Fruit fly (Drosophila melanogaster) whole organism, embryonic: ENCODE measurements around the gene Mec2.

Experiments used
- Adf1 ChIP-seq: fragments of 200-800 bp; sonication (Bioruptor generic); IDR thresholded peaks from 2 replicates; pipeline ENCODE4 v1.3.6; 2022; ENCODE audit warnings: missing biosample characterization, missing genetic modification characterization
- Antp ChIP-seq: fragments of 200-800 bp; sonication (Bioruptor generic); optimal IDR thresholded peaks from 3 replicates; lab custom pipeline; 2016; ENCODE audit warnings: missing biosample characterization, missing genetic modification characterization
- Atf6 ChIP-seq: fragments of 200-800 bp; sonication (Bioruptor generic); IDR thresholded peaks from 2 replicates; pipeline ENCODE4 v1.3.6; 2022; ENCODE audit warnings: missing biosample characterization, missing genetic modification characterization
- C15 ChIP-seq: fragments of 200-800 bp; sonication (Bioruptor generic); IDR thresholded peaks from 3 replicates; pipeline ENCODE4 v1.3.6; 2022; ENCODE audit warnings: missing biosample characterization, missing genetic modification characterization
- CG10431 ChIP-seq: fragments of 200-800 bp; sonication (Bioruptor generic); optimal IDR thresholded peaks from 3 replicates; lab custom pipeline; 2018; ENCODE audit warnings: missing biosample characterization, mild to moderate bottlenecking, missing genetic modification characterization
- CG10462 ChIP-seq: fragments of 200-800 bp; sonication (Bioruptor generic); optimal IDR thresholded peaks from 2 replicates; lab custom pipeline; 2016; ENCODE audit warnings: missing biosample characterization, missing genetic modification characterization
- CG12391 ChIP-seq: fragments of 200-800 bp; sonication (Bioruptor generic); optimal IDR thresholded peaks from 3 replicates; lab custom pipeline; 2018; ENCODE audit warnings: missing biosample characterization, mild to moderate bottlenecking, missing genetic modification characterization, moderate library complexity
- CG14441 ChIP-seq: fragments of 200-800 bp; sonication (Bioruptor generic); IDR thresholded peaks from 2 replicates; pipeline ENCODE4 v1.3.6; 2022; ENCODE audit warnings: missing biosample characterization, missing genetic modification characterization
- CG15073 ChIP-seq: fragments of 200-800 bp; sonication (Bioruptor generic); optimal IDR thresholded peaks from 2 replicates; lab custom pipeline; 2016; ENCODE audit warnings: missing biosample characterization, missing genetic modification characterization
- CG15696 ChIP-seq: fragments of 200-800 bp; sonication (Bioruptor generic); optimal IDR thresholded peaks from 2 replicates; lab custom pipeline; 2019; ENCODE audit warnings: missing biosample characterization, mild to moderate bottlenecking, missing genetic modification characterization, moderate library complexity
- CG1603 ChIP-seq: fragments of 200-800 bp; sonication (Bioruptor generic); optimal IDR thresholded peaks from 2 replicates; lab custom pipeline; 2019; ENCODE audit warnings: missing biosample characterization, mild to moderate bottlenecking, missing genetic modification characterization, moderate library complexity
- CG17359 ChIP-seq: fragments of 200-800 bp; sonication (Bioruptor generic); optimal IDR thresholded peaks from 3 replicates; lab custom pipeline; 2018; ENCODE audit warnings: missing biosample characterization, mild to moderate bottlenecking, missing genetic modification characterization, moderate library complexity
- CG17568 ChIP-seq: fragments of 200-800 bp; sonication (Bioruptor generic); optimal IDR thresholded peaks from 2 replicates; lab custom pipeline; 2018; ENCODE audit warnings: missing biosample characterization, mild to moderate bottlenecking, missing genetic modification characterization, moderate library complexity
- CG17612 ChIP-seq: fragments of 200-800 bp; sonication (Bioruptor generic); IDR thresholded peaks from 2 replicates; pipeline ENCODE4 v1.3.6; 2022; ENCODE audit warnings: missing biosample characterization, missing genetic modification characterization
- CG17912 ChIP-seq: fragments of 200-800 bp; sonication (Bioruptor generic); optimal IDR thresholded peaks from 2 replicates; lab custom pipeline; 2018; ENCODE audit warnings: missing biosample characterization, mild to moderate bottlenecking, missing genetic modification characterization
- CG2202 ChIP-seq: fragments of 200-800 bp; sonication (Bioruptor generic); optimal IDR thresholded peaks from 2 replicates; lab custom pipeline; 2018; ENCODE audit warnings: missing biosample characterization, mild to moderate bottlenecking, missing genetic modification characterization
- CG2712 ChIP-seq: fragments of 200-800 bp; optimal IDR thresholded peaks from 3 replicates; lab custom pipeline; 2019; ENCODE audit warnings: missing biosample characterization, mild to moderate bottlenecking, missing genetic modification characterization, moderate library complexity
- CG30403 ChIP-seq: fragments of 200-800 bp; sonication (Bioruptor generic); optimal IDR thresholded peaks from 3 replicates; lab custom pipeline; 2016; ENCODE audit warnings: missing biosample characterization, missing genetic modification characterization
- CG31388 ChIP-seq: fragments of 200-800 bp; sonication (Bioruptor generic); optimal IDR thresholded peaks from 2 replicates; lab custom pipeline; 2016; ENCODE audit warnings: missing biosample characterization, missing genetic modification characterization
- CG4424 ChIP-seq: fragments of 200-800 bp; sonication (Bioruptor generic); optimal IDR thresholded peaks from 3 replicates; lab custom pipeline; 2016; ENCODE audit warnings: missing biosample characterization, missing genetic modification characterization
- CG6791 ChIP-seq: fragments of 200-800 bp; sonication (Bioruptor generic); IDR thresholded peaks from 3 replicates; pipeline ENCODE4 v1.3.6; 2022; ENCODE audit warnings: missing biosample characterization, missing genetic modification characterization; ENCODE audit not compliant: partially characterized antibody
- CG7556 ChIP-seq: fragments of 200-800 bp; sonication (Bioruptor generic); optimal IDR thresholded peaks from 2 replicates; lab custom pipeline; 2017; ENCODE audit warnings: missing biosample characterization, mild to moderate bottlenecking, missing genetic modification characterization
- CG7839 ChIP-seq: fragments of 200-800 bp; sonication (Bioruptor generic); optimal IDR thresholded peaks from 3 replicates; lab custom pipeline; 2018; ENCODE audit warnings: missing biosample characterization, mild to moderate bottlenecking, missing genetic modification characterization, moderate library complexity
- CTCF ChIP-seq: fragments of 200-800 bp; sonication (Bioruptor generic); optimal IDR thresholded peaks from 2 replicates; lab custom pipeline; 2017; ENCODE audit warnings: missing biosample characterization, mild to moderate bottlenecking, missing genetic modification characterization, moderate library complexity
- Doc3 ChIP-seq: fragments of 200-800 bp; sonication (Bioruptor generic); IDR thresholded peaks from 3 replicates; pipeline ENCODE4 v1.3.6; 2022; ENCODE audit warnings: missing biosample characterization, missing genetic modification characterization; ENCODE audit not compliant: partially characterized antibody
- Hand ChIP-seq: fragments of 200-800 bp; sonication (Bioruptor generic); optimal IDR thresholded peaks from 2 replicates; lab custom pipeline; 2017; ENCODE audit warnings: mild to moderate bottlenecking, missing biosample characterization, missing genetic modification reagents, missing genetic modification characterization
- Ptx1 ChIP-seq: fragments of 200-800 bp; sonication (Bioruptor generic); IDR thresholded peaks from 2 replicates; pipeline ENCODE4 v1.3.6; 2022; ENCODE audit warnings: missing biosample characterization, missing genetic modification characterization
- Rfx ChIP-seq: fragments of 200-800 bp; sonication (Bioruptor generic); IDR thresholded peaks from 2 replicates; pipeline ENCODE4 v1.3.6; 2022; ENCODE audit warnings: missing biosample characterization, missing genetic modification characterization
- Side ChIP-seq: fragments of 200-800 bp; sonication (Bioruptor generic); optimal IDR thresholded peaks from 2 replicates; lab custom pipeline; 2016; ENCODE audit warnings: missing biosample characterization, missing genetic modification characterization
- Stat92E ChIP-seq, 3 experiments: fragments of >200 bp in 2 of 3; fragments of 200-800 bp in 1 of 3; sonication (Bioruptor generic) in 1 of 3; optimal IDR thresholded peaks; 2 replicates each; lab custom pipeline; 2017 to 2019; ENCODE audit warnings: missing biosample characterization in 3 of 3, missing genetic modification characterization in 3 of 3, mild to moderate bottlenecking in 1 of 3, moderate library complexity in 1 of 3
- chn ChIP-seq: fragments of 200-800 bp; sonication (Bioruptor generic); optimal IDR thresholded peaks from 2 replicates; lab custom pipeline; 2016; ENCODE audit warnings: missing biosample characterization, missing genetic modification characterization
- ci ChIP-seq: fragments of 200-800 bp; sonication (Bioruptor generic); IDR thresholded peaks from 3 replicates; pipeline ENCODE4 v1.3.6; 2022; ENCODE audit warnings: missing biosample characterization, missing genetic modification characterization
- corto ChIP-seq: fragments of 200-800 bp; sonication (Bioruptor generic); optimal IDR thresholded peaks from 2 replicates; lab custom pipeline; 2016; ENCODE audit warnings: missing biosample characterization, mild to moderate bottlenecking, missing genetic modification characterization, moderate library complexity
- croc ChIP-seq: fragments of 200-800 bp; sonication (Bioruptor generic); conservative IDR thresholded peaks from 3 replicates; pipeline ENCODE4 v1.3.6; 2022; ENCODE audit warnings: missing biosample characterization, missing genetic modification characterization
- dm ChIP-seq: fragments of 200-800 bp; sonication (Bioruptor generic); optimal IDR thresholded peaks from 3 replicates; lab custom pipeline; 2016; ENCODE audit warnings: missing biosample characterization, missing genetic modification characterization
- dpn ChIP-seq, 2 experiments: fragments of 200-800 bp; sonication (Bioruptor generic); optimal IDR thresholded peaks; 3 replicates each; lab custom pipeline; 2016; ENCODE audit warnings: missing biosample characterization in 2 of 2, missing genetic modification characterization in 2 of 2
- dysf ChIP-seq: fragments of 200-800 bp; sonication (Bioruptor generic); IDR thresholded peaks from 3 replicates; pipeline ENCODE4 v1.3.6; 2022; ENCODE audit warnings: missing biosample characterization, missing genetic modification characterization
- fd96Cb ChIP-seq: fragments of 200-800 bp; sonication (Bioruptor generic); optimal IDR thresholded peaks from 2 replicates; lab custom pipeline; 2018; ENCODE audit warnings: missing biosample characterization, mild to moderate bottlenecking, missing genetic modification characterization, moderate library complexity
- gem ChIP-seq: fragments of 200-800 bp; sonication (Bioruptor generic); optimal IDR thresholded peaks from 2 replicates; lab custom pipeline; 2019; ENCODE audit warnings: missing biosample characterization, mild to moderate bottlenecking, missing genetic modification characterization, moderate library complexity
- her ChIP-seq: fragments of 200-800 bp; sonication (Bioruptor generic); optimal IDR thresholded peaks from 2 replicates; lab custom pipeline; 2016; ENCODE audit warnings: missing biosample characterization, missing genetic modification characterization
- ind ChIP-seq: fragments of 200-800 bp; sonication (Bioruptor generic); optimal IDR thresholded peaks from 3 replicates; lab custom pipeline; 2016; ENCODE audit warnings: missing biosample characterization, missing genetic modification characterization
- kah ChIP-seq: fragments of 200-800 bp; sonication (Bioruptor generic); optimal IDR thresholded peaks from 2 replicates; lab custom pipeline; 2018; ENCODE audit warnings: missing biosample characterization, mild to moderate bottlenecking, missing genetic modification characterization
- mirr ChIP-seq: fragments of 200-800 bp; sonication (Bioruptor generic); optimal IDR thresholded peaks from 3 replicates; lab custom pipeline; 2018; ENCODE audit warnings: missing biosample characterization, mild to moderate bottlenecking, missing genetic modification characterization
- prd ChIP-seq, 3 experiments: fragments of >200 bp in 2 of 3; fragments of 200-800 bp in 1 of 3; sonication (Bioruptor generic) in 1 of 3; optimal IDR thresholded peaks in 2 of 3; IDR thresholded peaks in 1 of 3; 2 replicates in 2 of 3; 3 replicates in 1 of 3; pipeline versions ENCODE4 v1.3.6 to Lab custom; 2017 to 2022; ENCODE audit warnings: missing biosample characterization in 1 of 3, missing genetic modification characterization in 1 of 3
- row ChIP-seq: fragments of 200-800 bp; sonication (Bioruptor generic); IDR thresholded peaks from 3 replicates; pipeline ENCODE4 v1.3.6; 2022; ENCODE audit warnings: missing biosample characterization, missing genetic modification characterization
- sisA ChIP-seq: fragments of 200-800 bp; sonication (Bioruptor generic); IDR thresholded peaks from 2 replicates; pipeline ENCODE4 v1.3.6; 2022; ENCODE audit warnings: missing biosample characterization, missing genetic modification characterization
- so ChIP-seq: fragments of 200-800 bp; sonication (Bioruptor generic); IDR thresholded peaks from 3 replicates; pipeline ENCODE4 v1.3.6; 2022; ENCODE audit warnings: missing biosample characterization, missing genetic modification characterization
- stc ChIP-seq: fragments of 200-800 bp; sonication (Bioruptor generic); IDR thresholded peaks from 2 replicates; pipeline ENCODE4 v1.3.6; 2022; ENCODE audit warnings: missing biosample characterization, missing genetic modification characterization
- tll ChIP-seq, 2 experiments: fragments of 200-800 bp in 1 of 2; fragments of >200 bp in 1 of 2; sonication (Bioruptor generic) in 1 of 2; optimal IDR thresholded peaks; 2 replicates each; lab custom pipeline; 2017 to 2019; ENCODE audit warnings: missing biosample characterization in 2 of 2, missing genetic modification characterization in 2 of 2, mild to moderate bottlenecking in 1 of 2, moderate library complexity in 1 of 2
- zfh1 ChIP-seq: fragments of 200-800 bp; sonication (Bioruptor generic); IDR thresholded peaks from 3 replicates; pipeline ENCODE4 v1.3.6; 2022; ENCODE audit warnings: missing biosample characterization, missing genetic modification characterization

Gene Mec2

dm6 chrX:19172955-19173354 lies 14.9 kb upstream of the Mec2 start (continued):
- TF ChIP-seq CG15696 (tag; lab: Kevin White, UChicago) (no peak), Adf1 (0 out of 2 replicates have a peak, but pooled peaks have one; percentile 8), Doc3 (GFP tag; lab: Robert Waterston, UW) (no peak), CG14441 (GFP tag; lab: Robert Waterston, UW) (peak; percentile 19; the same call in 1 of the 2 replicates), CG6791 (GFP tag; lab: Robert Waterston, UW) (no peak), Rfx (GFP tag; lab: Robert Waterston, UW) (0 out of 2 replicates have a peak, but pooled peaks have one; percentile 19), tll (GFP tag; optimal IDR thresholded peaks at IDR 0.05; lab: Kevin White, UChicago) (no peak), her (GFP tag; lab: Kevin White, UChicago) (peak; percentile 18), gem (peak; percentile 41), CG17612 (GFP tag; lab: Robert Waterston, UW) (no peak), CG1603 (tag; lab: Kevin White, UChicago) (peak; percentile 39), so (0 out of 3 replicates have a peak, but pooled peaks have one; percentile 26), CG7839 (tag; lab: Kevin White, UChicago) (peak; percentile 11), stc (peak; percentile 37; the same call in 1 of the 2 replicates), chn (GFP tag; lab: Kevin White, UChicago) (peak; percentile 4), dysf (GFP tag; lab: Robert Waterston, UW) (0 out of 3 replicates have a peak, but pooled peaks have one; percentile 36), CG17359 (peak; percentile 0), ci (GFP tag; lab: Robert Waterston, UW) (0 out of 3 replicates have a peak, but pooled peaks have one; percentile 14), dm (GFP tag; lab: Kevin White, UChicago) (no peak), CG10431 (no peak), Atf6 (GFP tag; lab: Robert Waterston, UW) (no peak), CG17912 (GFP tag; lab: Kevin White, UChicago) (no peak), prd (optimal IDR thresholded peaks at IDR 0.05; lab: Kevin White, UChicago) (no peak), prd (GFP tag; IDR thresholded peaks at IDR 0.05; lab: Robert Waterston, UW) (peak; percentile 52; the same call in 1 of the 3 replicates), corto (GFP tag; lab: Kevin White, UChicago) (no peak), Antp (GFP tag; lab: Kevin White, UChicago) (peak; percentile 19), CG2712 (tag; lab: Kevin White, UChicago) (peak; percentile 0), Hand (GFP tag; lab: Kevin White, UChicago) (no peak), ind (peak; percentile 27), CG31388 (no peak), CG30403 (GFP tag; lab: Kevin White, UChicago) (peak; percentile 12), zfh1 (GFP tag; lab: Robert Waterston, UW) (0 out of 3 replicates have a peak, but pooled peaks have one; percentile 18), kah (no peak), CG17568 (no peak), CG12391 (tag; lab: Kevin White, UChicago) (peak; percentile 6), Stat92E (GFP tag; optimal IDR thresholded peaks at IDR 0.05; lab: Kevin White, UChicago) (no peak), CTCF (GFP tag; lab: Kevin White, UChicago) (no peak), fd96Cb (tag; lab: Kevin White, UChicago) (peak; percentile 6), dpn (GFP tag; optimal IDR thresholded peaks at IDR 0.05; lab: Kevin White, UChicago) (peak; percentile 3 to 14), sisA (GFP tag; lab: Robert Waterston, UW) (0 out of 2 replicates have a peak, but pooled peaks have one; percentile 33), CG7556 (GFP tag; lab: Kevin White, UChicago) (peak; percentile 15), C15 (GFP tag; lab: Robert Waterston, UW) (no peak), row (GFP tag; lab: Robert Waterston, UW) (peak; percentile 40; the same call in 1 of the 3 replicates), mirr (no peak), Side (no peak), croc (no peak), CG10462 (no peak), CG2202 (no peak), Ptx1 (GFP tag; lab: Robert Waterston, UW) (peak; percentile 39; the same call in 1 of the 2 replicates), CG15073 (no peak), CG4424 (GFP tag; lab: Kevin White, UChicago) (peak; percentile 21)
